Worm (Caenorhabditis elegans): ENCODE measurements around the gene nhr-237.

nhr-237 gene

DNA sequence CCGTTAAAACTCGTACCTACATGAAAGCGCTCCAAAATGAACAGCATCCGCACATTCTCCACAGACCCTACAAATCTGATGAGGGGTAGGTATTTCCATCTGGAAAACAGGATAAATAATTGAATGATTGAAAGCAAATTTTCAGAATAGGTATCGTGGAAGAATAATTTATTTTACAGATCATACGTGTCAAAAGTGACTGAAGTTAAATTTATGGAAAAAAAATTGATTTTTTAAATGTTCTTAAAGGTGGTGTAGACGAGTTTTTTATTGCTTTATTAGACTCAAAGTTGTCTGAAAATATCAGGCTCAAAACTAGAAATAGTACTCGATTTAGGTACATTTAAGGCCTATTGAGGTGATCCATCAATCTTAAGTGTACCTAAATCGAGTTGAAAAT lies at the start of gene nhr-237:
TSS of gene nhr-237 (minus strand) at position 101 of the 400 bp plus-strand sequence.
- no peak for TF ChIP-seq ceh-28 (tag; optimal IDR thresholded peaks at IDR 0.05)

DNA sequence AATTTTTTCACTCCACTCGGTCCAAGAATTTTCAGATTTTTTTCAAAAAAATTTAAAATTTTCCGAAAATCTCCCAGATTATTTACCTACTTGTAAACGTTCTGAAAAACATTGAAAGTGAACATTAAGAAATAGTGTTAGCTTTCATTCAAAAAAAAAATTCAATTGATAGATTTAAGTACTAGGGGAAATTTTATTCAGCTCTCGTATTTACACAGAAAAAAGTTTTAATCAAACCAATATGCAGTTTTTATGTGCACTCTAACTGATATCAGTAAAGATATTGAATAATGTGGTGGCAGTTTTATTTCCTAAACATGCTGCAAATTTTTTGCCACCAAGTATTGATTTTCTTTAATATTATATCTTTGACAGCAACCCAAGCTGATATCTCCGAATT lies 41.6 kb upstream of the nhr-237 start, which contains the start of gene irld-42:
TSS of gene irld-42 (plus strand) at position 301 of the 400 bp plus-strand sequence.
- TF ChIP-seq set-16 (GFP tag; IDR thresholded peaks at IDR 0.05), result no peak
- TF ChIP-seq daf-16 (GFP tag; optimal IDR thresholded peaks at IDR 0.05), result no peak
- no peak for TF ChIP-seq daf-16 (tag; optimal IDR thresholded peaks at IDR 0.05)
- TF ChIP-seq F26F4.8 (GFP tag; conservative IDR thresholded peaks at IDR 0.05), result no peak
- no peak for TF ChIP-seq lir-3 (tag; optimal IDR thresholded peaks at IDR 0.05)
- no peak for TF ChIP-seq nhr-76 (tag; optimal IDR thresholded peaks at IDR 0.05)
- TF ChIP-seq T26A8.4 (GFP tag; IDR thresholded peaks at IDR 0.05), result no peak
- TF ChIP-seq zfp-3 (GFP tag; conservative IDR thresholded peaks at IDR 0.05), result no peak
- no peak for TF ChIP-seq hlh-11 (tag; optimal IDR thresholded peaks at IDR 0.05)
- no peak for TF ChIP-seq ZK546.5 (tag; optimal IDR thresholded peaks at IDR 0.05)
- no peak for TF ChIP-seq ctbp-1 (GFP tag; IDR thresholded peaks at IDR 0.05)
- TF ChIP-seq dmd-9 (GFP tag; IDR thresholded peaks at IDR 0.05), result no peak
- no peak for TF ChIP-seq ceh-44 (GFP tag; IDR thresholded peaks at IDR 0.05)
- TF ChIP-seq daf-8 (GFP tag; IDR thresholded peaks at IDR 0.05), result no peak
- TF ChIP-seq ces-1 (GFP tag; optimal IDR thresholded peaks at IDR 0.05), result no peak
- no peak for TF ChIP-seq mep-1 (tag; optimal IDR thresholded peaks at IDR 0.05)
- no peak for TF ChIP-seq ceh-20 (GFP tag; IDR thresholded peaks at IDR 0.05)

DNA sequence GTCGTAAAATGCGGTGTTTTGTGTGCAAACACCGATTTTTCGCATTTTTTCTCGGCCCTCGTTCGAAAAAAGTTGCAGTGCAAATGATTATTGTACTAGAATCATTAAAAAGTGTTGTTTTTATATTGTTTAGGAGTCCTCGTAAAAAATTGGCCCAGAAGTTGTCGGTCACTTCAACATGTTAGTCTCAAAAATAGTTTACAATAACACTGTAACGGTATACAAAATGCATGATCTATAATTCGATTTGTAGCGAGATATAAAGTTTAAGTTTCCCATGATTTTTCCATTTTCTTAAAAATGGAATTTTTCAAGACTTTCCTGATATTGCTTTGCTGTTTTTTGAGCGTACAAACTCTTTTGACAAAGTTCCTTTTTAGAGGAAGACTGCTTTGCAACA lies 40.3 kb upstream of the nhr-237 start, which contains the start of gene K04F1.8:
TSS of gene K04F1.8 (plus strand) at position 301 of the 400 bp plus-strand sequence.
- TF ChIP-seq ceh-20 (GFP tag; IDR thresholded peaks at IDR 0.05), result no peak
- no peak for TF ChIP-seq madf-9 (GFP tag; conservative IDR thresholded peaks at IDR 0.05)
- no peak for TF ChIP-seq spr-3 (GFP tag; optimal IDR thresholded peaks at IDR 0.05)
- TF ChIP-seq daf-16 (GFP tag; optimal IDR thresholded peaks at IDR 0.05), result no peak
- TF ChIP-seq daf-16 (tag; optimal IDR thresholded peaks at IDR 0.05), result no peak
- TF ChIP-seq rbr-2 (tag; optimal IDR thresholded peaks at IDR 0.05), result no peak
- TF ChIP-seq lin-13 (GFP tag; optimal IDR thresholded peaks at IDR 0.05), result no peak

ce11 chrV:1664921-1665320 lies 38.3 kb upstream of the nhr-237 start, which contains the start of gene K04F1.9:
TSS of gene K04F1.9 (plus strand) at chrV:1665221.
- TF ChIP-seq lin-39 (tag; optimal IDR thresholded peaks at IDR 0.05) (no peak), rbr-2 (tag; optimal IDR thresholded peaks at IDR 0.05) (no peak), nhr-48 (tag; optimal IDR thresholded peaks at IDR 0.05) (no peak), hif-1 (tag; optimal IDR thresholded peaks at IDR 0.05) (no peak)

DNA sequence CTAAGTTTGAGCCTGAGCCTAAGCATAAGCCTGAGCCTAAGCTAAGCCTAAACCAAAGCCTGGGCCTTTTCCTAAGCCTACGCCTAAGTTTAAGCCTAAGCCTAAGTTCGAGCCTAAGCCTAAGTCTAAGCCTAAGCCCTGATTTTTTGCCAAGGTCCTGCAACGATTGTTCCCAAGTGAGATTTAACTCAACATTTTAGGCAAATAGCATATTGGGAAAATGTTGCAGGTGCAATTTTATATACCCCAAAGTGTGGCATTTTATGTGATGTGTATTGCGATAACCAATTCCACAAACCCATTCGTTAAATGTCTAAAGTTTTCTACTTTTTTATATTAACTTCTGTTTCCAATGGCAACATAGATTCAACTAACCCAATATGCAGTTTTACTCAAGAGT lies 35.6 kb upstream of the nhr-237 start, which contains the start of gene irld-40:
TSS of gene irld-40 (plus strand) at position 301 of the 400 bp plus-strand sequence.
- TF ChIP-seq pqm-1 (tag; optimal IDR thresholded peaks at IDR 0.05) (no peak), lin-15B (tag; optimal IDR thresholded peaks at IDR 0.05) (no peak), ctbp-1 (GFP tag; IDR thresholded peaks at IDR 0.05) (no peak), attf-4 (tag; optimal IDR thresholded peaks at IDR 0.05) (no peak), R02D3.7 (tag; optimal IDR thresholded peaks at IDR 0.05) (no peak), zip-2 (tag; optimal IDR thresholded peaks at IDR 0.05) (no peak), nhr-48 (tag; optimal IDR thresholded peaks at IDR 0.05) (no peak), F37D6.2 (tag; optimal IDR thresholded peaks at IDR 0.05) (no peak), zip-11 (GFP tag; IDR thresholded peaks at IDR 0.05) (no peak), lin-13 (GFP tag; optimal IDR thresholded peaks at IDR 0.05) (no peak), aha-1 (tag) (no peak), Y105C5A.15 (GFP tag; IDR thresholded peaks at IDR 0.05) (no peak), nhr-6 (tag; optimal IDR thresholded peaks at IDR 0.05) (no peak), spr-3 (GFP tag; optimal IDR thresholded peaks at IDR 0.05) (no peak), zfp-2 (tag; optimal IDR thresholded peaks at IDR 0.05) (no peak), tra-1 (GFP tag; IDR thresholded peaks at IDR 0.05) (no peak)

Data from whole organism, L4 larva.